Worm (Caenorhabditis elegans) whole organism, midembryonic: Measurements from ENCODE around the gene Y39B6A.43.
A peak's percentile ranks its signal among the peaks of the same experiment; 100 is the strongest.

Source experiments
- T22C8.4 ChIP-seq: fragments of 200-800 bp; sonication (Bioruptor generic); IDR thresholded peaks from 2 replicates; pipeline ENCODE4 v1.3.6; 2022; ENCODE audit warnings: missing genetic modification characterization, missing compliant biosample characterization
- cog-1 ChIP-seq: sonication (generic microtip); optimal IDR thresholded peaks from 2 replicates; lab custom pipeline; 2016; ENCODE audit warnings: missing genetic modification characterization, missing compliant biosample characterization
- flt-1 ChIP-seq: fragments of 200-800 bp; sonication (Bioruptor generic); IDR thresholded peaks from 2 replicates; pipeline ENCODE4 v1.3.6; 2022; ENCODE audit warnings: missing genetic modification characterization, missing compliant biosample characterization
- klf-2 ChIP-seq: fragments of 200-800 bp; sonication (Bioruptor generic); conservative IDR thresholded peaks from 2 replicates; pipeline ENCODE4 v1.3.6; 2022; ENCODE audit warnings: missing genetic modification reagents, missing genetic modification characterization, missing compliant biosample characterization
- med-1 ChIP-seq: sonication (generic microtip); optimal IDR thresholded peaks from 2 replicates; lab custom pipeline; 2017; ENCODE audit warnings: missing genetic modification characterization, mild to moderate bottlenecking, missing compliant biosample characterization, antibody characterized with exemption, missing genetic modification reagents; ENCODE audit not compliant: insufficient read depth
- ref-1 ChIP-seq: fragments of 200-800 bp; sonication (Bioruptor generic); conservative IDR thresholded peaks from 2 replicates; pipeline ENCODE4 v1.3.6; 2022; ENCODE audit warnings: missing genetic modification reagents, missing genetic modification characterization, missing compliant biosample characterization
- tab-1 ChIP-seq: fragments of 200-800 bp; sonication (Bioruptor generic); IDR thresholded peaks from 2 replicates; pipeline ENCODE4 v1.3.6; 2022; ENCODE audit warnings: missing genetic modification characterization, missing compliant biosample characterization
- ztf-23 ChIP-seq: fragments of 200-800 bp; sonication (Bioruptor generic); IDR thresholded peaks from 2 replicates; pipeline ENCODE4 v1.3.6; 2022; ENCODE audit warnings: missing genetic modification reagents, missing genetic modification characterization, missing compliant biosample characterization
- ztf-29 ChIP-seq: fragments of 200-800 bp; sonication (Bioruptor generic); IDR thresholded peaks from 2 replicates; pipeline ENCODE4 v1.3.6; 2022; ENCODE audit warnings: missing genetic modification reagents, missing genetic modification characterization, missing compliant biosample characterization

Gene Y39B6A.43

DNA sequence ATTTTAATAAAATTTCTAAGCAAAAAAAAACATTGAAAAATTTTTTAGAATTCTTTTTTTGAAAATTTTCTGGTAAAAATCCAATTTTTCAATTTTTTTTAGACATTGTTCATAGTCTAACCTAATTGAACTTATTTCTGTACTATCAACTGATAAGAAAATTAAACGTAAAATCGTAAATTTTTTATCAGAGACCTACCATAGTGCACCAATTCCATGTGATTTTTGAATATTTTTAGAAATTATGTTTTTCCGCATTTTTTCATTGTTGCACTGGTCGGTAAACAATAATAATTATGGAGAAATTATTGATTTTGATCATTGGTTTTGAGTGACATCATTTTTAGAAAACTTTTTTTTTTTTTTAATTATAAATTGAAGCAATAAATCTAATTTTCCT lies 8.9 kb upstream of the Y39B6A.43 start:
- TF ChIP-seq med-1 (GFP tag; lab: Kevin White, UChicago): no peak

DNA sequence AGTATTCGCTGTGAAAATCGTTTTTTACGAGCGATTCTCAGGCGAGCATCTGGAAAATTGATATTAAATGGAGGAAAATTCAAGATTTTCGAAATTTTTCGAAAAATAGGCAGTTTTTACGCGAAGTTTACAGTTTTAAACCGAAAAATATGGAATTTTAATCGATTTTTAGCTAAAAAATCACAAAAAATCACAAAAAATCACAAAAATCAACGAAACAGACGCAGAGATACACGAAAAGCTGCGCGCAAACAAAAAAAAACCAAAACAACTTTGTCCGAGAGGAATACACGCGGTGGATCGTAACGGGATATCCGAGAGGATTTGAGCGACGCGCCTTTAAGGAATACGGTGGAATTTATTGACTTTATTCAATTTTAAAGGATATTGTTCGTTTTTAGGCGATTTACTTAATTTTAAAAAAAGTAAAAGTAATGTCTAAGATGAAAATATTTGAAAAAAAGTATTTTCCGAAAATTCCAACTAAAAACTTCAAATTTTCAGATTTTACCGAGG lies 2.0 kb upstream of the Y39B6A.43 start, which contains the start of gene Y39B6A.42:
Gene Y39B6A.42, minus strand, starts transcription at position 51 of the 516 bp plus-strand sequence.
- TF ChIP-seq T22C8.4 (GFP tag; lab: Robert Waterston, UW): no peak
- no peak for TF ChIP-seq ztf-29
- TF ChIP-seq ref-1 (GFP tag; lab: Robert Waterston, UW): no peak
- no peak for TF ChIP-seq flt-1 (GFP tag; lab: Robert Waterston, UW)
- no peak for TF ChIP-seq klf-2 (GFP tag; lab: Robert Waterston, UW)
- no peak for TF ChIP-seq tab-1 (GFP tag; lab: Robert Waterston, UW)
- no peak for TF ChIP-seq cog-1 (tag; lab: Kevin White, UChicago)
- no peak for TF ChIP-seq med-1 (GFP tag; lab: Kevin White, UChicago)
- no peak for TF ChIP-seq ztf-23 (GFP tag; lab: Robert Waterston, UW)

DNA sequence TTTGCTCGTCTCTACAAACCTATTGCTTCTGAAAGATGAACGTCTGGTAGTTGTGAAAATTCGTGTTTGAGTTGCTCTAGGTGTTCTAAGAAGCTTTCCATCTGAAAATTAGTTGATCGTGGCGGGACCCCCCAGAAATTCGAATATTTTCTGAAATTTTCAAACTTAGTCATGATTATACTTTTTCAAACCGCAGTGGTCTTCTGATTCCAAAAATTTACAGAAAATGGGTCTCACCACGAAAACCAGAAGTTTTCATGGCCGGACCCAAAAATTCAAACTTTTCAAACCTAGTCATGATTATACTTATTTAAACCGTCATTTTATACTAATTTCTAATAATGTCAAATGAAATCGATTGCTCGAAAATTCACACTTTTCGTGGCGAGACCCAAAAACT lies 7.6 kb downstream of the Y39B6A.43 start, which contains the start of gene ztf-20:
Gene ztf-20, minus strand, starts transcription at position 101 of the 400 bp plus-strand sequence.
- no peak for TF ChIP-seq cog-1 (tag; lab: Kevin White, UChicago)
- no peak for TF ChIP-seq flt-1 (GFP tag; lab: Robert Waterston, UW)
- TF ChIP-seq tab-1 (GFP tag; lab: Robert Waterston, UW): no peak
- no peak for TF ChIP-seq med-1 (GFP tag; lab: Kevin White, UChicago)
- TF ChIP-seq ref-1 (GFP tag; lab: Robert Waterston, UW): no peak
- no peak for TF ChIP-seq klf-2 (GFP tag; lab: Robert Waterston, UW)
- no peak for TF ChIP-seq T22C8.4 (GFP tag; lab: Robert Waterston, UW)
- TF ChIP-seq ztf-29: no peak
- no peak for TF ChIP-seq ztf-23 (GFP tag; lab: Robert Waterston, UW)

DNA sequence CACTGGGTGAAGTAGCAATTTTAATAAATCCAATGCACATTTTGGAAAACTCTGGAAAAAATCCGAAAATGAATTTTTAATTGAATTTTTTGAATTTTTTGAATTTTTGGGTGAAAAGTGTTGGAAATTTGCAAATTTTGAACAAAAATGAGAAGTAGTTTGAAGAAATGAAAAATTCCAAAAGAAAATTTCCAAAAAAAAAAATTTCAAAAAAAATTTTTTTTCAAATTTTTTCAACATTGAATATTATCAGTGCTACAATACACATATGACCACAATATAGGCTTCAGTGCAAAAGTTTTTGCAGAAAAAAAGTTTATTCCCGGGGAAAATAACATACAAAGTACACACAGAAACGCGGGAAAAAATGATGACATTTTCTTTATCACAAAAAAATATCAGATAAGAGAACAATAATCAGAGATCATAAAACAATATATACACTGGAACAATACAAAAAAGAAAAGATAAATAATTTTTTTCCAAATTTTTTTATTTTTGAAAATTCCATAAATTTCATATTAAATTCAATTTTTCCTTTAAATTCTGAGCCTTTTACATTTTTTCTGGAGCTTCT lies 10.3 kb downstream of the Y39B6A.43 start, which contains the start of gene hrg-10:
Gene hrg-10, minus strand, starts transcription at position 51 of the 577 bp plus-strand sequence.
- TF ChIP-seq med-1 (GFP tag; lab: Kevin White, UChicago) (no peak), ztf-23 (GFP tag; lab: Robert Waterston, UW) (no peak), T22C8.4 (GFP tag; lab: Robert Waterston, UW) (no peak)

DNA sequence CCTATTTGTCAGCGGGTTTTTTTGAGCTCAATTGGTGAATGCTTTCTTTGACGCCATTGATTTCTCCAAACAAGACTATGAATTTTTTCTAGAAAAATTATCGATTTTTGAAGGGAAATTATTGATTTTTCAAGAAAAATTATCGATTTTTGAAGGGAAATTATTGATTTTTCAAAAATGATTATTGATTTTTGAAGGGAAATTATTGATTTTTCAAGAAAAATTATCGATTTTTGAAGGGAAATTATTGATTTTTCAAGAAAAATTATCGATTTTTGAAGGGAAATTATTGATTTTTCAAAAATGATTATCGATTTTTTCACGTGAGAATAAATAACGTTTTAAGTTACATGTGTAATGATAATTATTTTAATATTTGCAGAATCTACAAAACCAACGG lies 26.8 kb downstream of the Y39B6A.43 start:
- TF ChIP-seq T22C8.4 (GFP tag; lab: Robert Waterston, UW): peak; percentile 93

DNA sequence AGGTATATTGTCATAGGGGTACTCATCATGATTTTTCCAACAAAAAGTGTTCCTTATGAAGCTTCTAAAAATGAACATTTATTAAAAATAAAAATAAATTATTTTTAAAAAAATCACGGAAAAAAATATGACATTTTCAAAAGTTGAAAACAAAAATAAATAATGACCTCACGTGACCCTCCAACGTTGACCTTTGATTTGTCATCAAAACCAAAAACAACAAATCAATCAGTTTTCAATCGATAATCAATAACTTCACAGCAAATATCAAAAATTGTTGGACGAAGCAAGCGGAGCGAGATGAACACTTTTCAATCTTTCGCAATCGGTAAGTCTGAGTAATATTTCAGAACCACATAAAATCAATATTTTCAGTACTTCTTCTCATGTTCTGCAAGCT lies 27.3 kb downstream of the Y39B6A.43 start, which contains the start of gene Y80D3A.8:
Gene Y80D3A.8, plus strand, starts transcription at position 301 of the 400 bp plus-strand sequence.
- no peak for TF ChIP-seq flt-1 (GFP tag; lab: Robert Waterston, UW)
- no peak for TF ChIP-seq tab-1 (GFP tag; lab: Robert Waterston, UW)
- no peak for TF ChIP-seq cog-1 (tag; lab: Kevin White, UChicago)
- no peak for TF ChIP-seq T22C8.4 (GFP tag; lab: Robert Waterston, UW)
- no peak for TF ChIP-seq med-1 (GFP tag; lab: Kevin White, UChicago)

DNA sequence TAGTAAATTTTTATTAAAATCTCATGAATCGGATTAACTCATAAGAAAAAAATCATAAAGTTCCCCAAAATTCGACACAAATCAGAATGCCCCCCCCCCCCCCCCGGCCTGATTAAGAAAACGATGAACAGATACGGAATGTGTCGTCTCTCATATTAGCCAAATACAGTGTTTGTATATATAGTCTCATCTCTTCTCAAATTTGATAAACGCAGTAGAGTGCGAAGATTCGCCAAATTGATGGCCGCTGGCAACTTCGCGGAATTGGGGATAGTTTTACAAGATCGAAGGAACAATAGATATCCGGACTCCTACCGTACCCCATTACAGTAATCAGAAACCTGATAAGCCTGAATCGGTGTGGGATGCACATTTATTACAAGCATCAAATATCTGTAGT lies 30.1 kb downstream of the Y39B6A.43 start:
- TF ChIP-seq tab-1 (GFP tag; lab: Robert Waterston, UW) (no peak), cog-1 (tag; lab: Kevin White, UChicago) (no peak), ztf-29 (no peak), flt-1 (GFP tag; lab: Robert Waterston, UW) (no peak), ztf-23 (GFP tag; lab: Robert Waterston, UW) (no peak), med-1 (GFP tag; lab: Kevin White, UChicago) (no peak), klf-2 (GFP tag; lab: Robert Waterston, UW) (no peak), T22C8.4 (GFP tag; lab: Robert Waterston, UW) (no peak), ref-1 (GFP tag; lab: Robert Waterston, UW) (no peak)

DNA sequence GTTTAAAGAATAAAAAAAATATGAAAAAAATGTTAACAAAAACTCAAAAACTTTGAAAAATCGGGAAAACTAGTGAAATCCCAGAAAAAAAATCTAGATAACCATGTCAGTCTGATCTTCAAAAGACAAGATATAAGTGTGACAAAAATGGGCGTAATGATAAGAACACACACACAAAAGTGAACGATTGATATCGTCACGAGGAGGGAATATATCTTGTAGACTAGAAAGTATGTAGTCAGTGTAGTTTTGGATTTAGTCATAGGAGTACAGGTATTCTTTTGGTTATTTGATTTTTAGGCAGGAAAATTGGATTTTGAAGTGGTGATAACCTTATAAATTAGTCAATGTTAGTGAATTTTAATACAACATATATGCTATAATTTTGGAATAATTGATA lies 33.1 kb downstream of the Y39B6A.43 start:
- TF ChIP-seq tab-1 (GFP tag; lab: Robert Waterston, UW): no peak
- no peak for TF ChIP-seq T22C8.4 (GFP tag; lab: Robert Waterston, UW)
- TF ChIP-seq flt-1 (GFP tag; lab: Robert Waterston, UW): no peak
- TF ChIP-seq ref-1 (GFP tag; lab: Robert Waterston, UW): no peak
- TF ChIP-seq ztf-29: no peak
- TF ChIP-seq klf-2 (GFP tag; lab: Robert Waterston, UW): no peak
- TF ChIP-seq cog-1 (tag; lab: Kevin White, UChicago): no peak
- TF ChIP-seq med-1 (GFP tag; lab: Kevin White, UChicago): no peak
- TF ChIP-seq ztf-23 (GFP tag; lab: Robert Waterston, UW): no peak

DNA sequence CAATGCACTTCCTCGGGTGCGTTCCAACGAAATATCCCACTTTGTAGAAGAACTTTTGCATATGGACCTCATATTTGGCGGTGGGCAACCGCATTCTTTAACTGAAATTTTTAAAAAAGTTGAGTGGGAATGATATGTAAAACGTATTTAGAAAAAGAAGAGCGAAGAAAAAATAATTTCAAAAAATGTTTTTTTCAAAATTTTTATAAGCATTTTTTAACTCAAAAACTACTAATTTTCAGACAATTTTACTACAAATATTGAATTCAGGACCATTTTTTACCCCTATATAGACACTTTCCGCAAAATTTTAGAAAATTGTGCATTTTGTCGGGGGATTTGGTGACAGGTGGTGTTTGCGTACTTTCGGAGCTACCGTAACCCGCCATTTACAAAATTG lies 36.4 kb downstream of the Y39B6A.43 start, which contains the start of gene ptr-22:
Gene ptr-22, minus strand, starts transcription at position 101 of the 400 bp plus-strand sequence.
- TF ChIP-seq T22C8.4 (GFP tag; lab: Robert Waterston, UW): no peak
- TF ChIP-seq flt-1 (GFP tag; lab: Robert Waterston, UW): no peak
- no peak for TF ChIP-seq tab-1 (GFP tag; lab: Robert Waterston, UW)
- no peak for TF ChIP-seq med-1 (GFP tag; lab: Kevin White, UChicago)

DNA sequence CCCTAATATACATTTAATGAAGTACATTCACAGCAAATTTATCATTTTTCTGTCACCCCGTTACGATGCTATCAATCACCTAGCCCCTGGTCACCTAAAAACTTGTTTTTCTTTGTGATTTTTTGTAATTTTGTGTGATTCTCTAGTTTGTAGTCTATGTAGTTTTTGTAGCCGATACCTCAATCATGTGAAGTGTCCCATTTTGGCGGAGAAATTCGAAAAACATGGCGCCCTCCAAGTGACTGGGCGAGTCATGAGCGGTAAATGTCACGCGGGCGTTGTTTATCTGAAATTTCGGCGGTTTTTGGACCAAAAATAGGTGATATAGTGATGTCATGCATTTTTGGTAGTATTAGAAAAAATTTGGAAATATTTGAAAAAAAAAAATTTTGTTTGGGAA lies 36.9 kb downstream of the Y39B6A.43 start:
- TF ChIP-seq flt-1 (GFP tag; lab: Robert Waterston, UW): no peak
